Fruit fly (Drosophila melanogaster) whole organism, embryonic: Measurements from ENCODE around the gene Dlip1.

Experiments used
- Atf6 ChIP-seq: fragments of 200-800 bp; sonication (Bioruptor generic); IDR thresholded peaks from 2 replicates; pipeline ENCODE4 v1.3.6; 2022; ENCODE audit warnings: missing biosample characterization, missing genetic modification characterization
- CG10274 ChIP-seq: fragments of 200-800 bp; sonication (Bioruptor generic); optimal IDR thresholded peaks from 3 replicates; lab custom pipeline; 2017; ENCODE audit warnings: missing biosample characterization, mild to moderate bottlenecking, missing genetic modification characterization
- CG10959 ChIP-seq: fragments of 200-800 bp; sonication (Bioruptor generic); IDR thresholded peaks from 2 replicates; pipeline ENCODE4 v1.3.6; 2022; ENCODE audit warnings: missing biosample characterization, missing genetic modification characterization
- CG11456 ChIP-seq: fragments of 200-800 bp; sonication (Bioruptor generic); IDR thresholded peaks from 3 replicates; pipeline ENCODE4 v1.3.6; 2022; ENCODE audit warnings: missing biosample characterization, missing genetic modification characterization
- CG11504 ChIP-seq: fragments of 200-800 bp; sonication (Bioruptor generic); optimal IDR thresholded peaks from 3 replicates; lab custom pipeline; 2019; ENCODE audit warnings: missing biosample characterization, mild to moderate bottlenecking, missing genetic modification characterization, moderate library complexity
- CG14014 ChIP-seq: fragments of 200-800 bp; sonication (Bioruptor generic); IDR thresholded peaks from 2 replicates; pipeline ENCODE4 v1.3.6; 2022; ENCODE audit warnings: missing biosample characterization, missing genetic modification characterization
- CG14441 ChIP-seq: fragments of 200-800 bp; sonication (Bioruptor generic); IDR thresholded peaks from 2 replicates; pipeline ENCODE4 v1.3.6; 2022; ENCODE audit warnings: missing biosample characterization, missing genetic modification characterization
- CG18262 ChIP-seq: fragments of 200-800 bp; optimal IDR thresholded peaks from 3 replicates; lab custom pipeline; 2019; ENCODE audit warnings: missing biosample characterization, mild to moderate bottlenecking, missing genetic modification characterization, moderate library complexity
- CG30431 ChIP-seq: fragments of 200-800 bp; sonication (Bioruptor generic); optimal IDR thresholded peaks from 2 replicates; lab custom pipeline; 2017; ENCODE audit warnings: missing biosample characterization, missing genetic modification characterization
- CG32767 ChIP-seq: fragments of 200-800 bp; sonication (Bioruptor generic); IDR thresholded peaks from 2 replicates; pipeline ENCODE4 v1.3.6; 2022; ENCODE audit warnings: missing biosample characterization, missing genetic modification characterization
- CG3726 ChIP-seq: fragments of 200-800 bp; sonication (Bioruptor generic); IDR thresholded peaks from 3 replicates; pipeline ENCODE4, ENCODE4 v1.3.6; 2022; ENCODE audit warnings: missing biosample characterization, missing genetic modification characterization
- CG3847 ChIP-seq: fragments of 200-800 bp; sonication (Bioruptor generic); IDR thresholded peaks from 2 replicates; pipeline ENCODE4 v1.3.6; 2022; ENCODE audit warnings: missing biosample characterization, missing genetic modification characterization
- CG4360 ChIP-seq: fragments of 200-800 bp; sonication (Bioruptor generic); IDR thresholded peaks from 2 replicates; pipeline ENCODE4 v1.3.6; 2022; ENCODE audit warnings: missing biosample characterization, missing genetic modification characterization
- CG4820 ChIP-seq: fragments of 200-800 bp; sonication (Bioruptor generic); optimal IDR thresholded peaks from 3 replicates; lab custom pipeline; 2016; ENCODE audit warnings: missing biosample characterization, missing genetic modification characterization
- CG4854 ChIP-seq: fragments of 200-800 bp; sonication (Bioruptor generic); optimal IDR thresholded peaks from 2 replicates; lab custom pipeline; 2016; ENCODE audit warnings: missing biosample characterization, missing genetic modification characterization, inconsistent platforms
- CG5245 ChIP-seq: fragments of 200-800 bp; sonication (Bioruptor generic); optimal IDR thresholded peaks from 3 replicates; lab custom pipeline; 2016; ENCODE audit warnings: missing biosample characterization, missing genetic modification characterization
- CG6254 ChIP-seq: fragments of 200-800 bp; sonication (Bioruptor generic); optimal IDR thresholded peaks from 3 replicates; lab custom pipeline; 2017; ENCODE audit warnings: mild to moderate bottlenecking, missing biosample characterization, missing genetic modification reagents, missing genetic modification characterization
- CG6654 ChIP-seq: fragments of 200-800 bp; sonication (Bioruptor generic); optimal IDR thresholded peaks from 2 replicates; lab custom pipeline; 2017; ENCODE audit warnings: missing biosample characterization, mild to moderate bottlenecking, missing genetic modification characterization
- CG7357 ChIP-seq: fragments of 200-800 bp; sonication (Bioruptor generic); IDR thresholded peaks from 3 replicates; pipeline ENCODE4 v1.3.6; 2022; ENCODE audit warnings: missing biosample characterization, missing genetic modification characterization
- CG7786 ChIP-seq: fragments of 200-800 bp; sonication (Bioruptor generic); optimal IDR thresholded peaks from 2 replicates; lab custom pipeline; 2016; ENCODE audit warnings: missing biosample characterization, missing genetic modification characterization
- CG8359 ChIP-seq: fragments of 200-800 bp; sonication (Bioruptor generic); optimal IDR thresholded peaks from 2 replicates; lab custom pipeline; 2017; ENCODE audit warnings: missing biosample characterization, mild to moderate bottlenecking, missing genetic modification characterization, borderline replicate concordance
- CG8924 ChIP-seq: fragments of 200-800 bp; optimal IDR thresholded peaks from 3 replicates; lab custom pipeline; 2019; ENCODE audit warnings: missing biosample characterization, mild to moderate bottlenecking, missing genetic modification characterization, moderate library complexity
- CkIIα-i1 ChIP-seq: fragments of 200-800 bp; sonication (Bioruptor generic); IDR thresholded peaks from 2 replicates; pipeline ENCODE4 v1.3.6; 2022; ENCODE audit warnings: missing biosample characterization, missing genetic modification characterization
- CoRest ChIP-seq: fragments of 200-800 bp; sonication (Bioruptor generic); optimal IDR thresholded peaks from 3 replicates; lab custom pipeline; 2018; ENCODE audit warnings: missing biosample characterization, mild to moderate bottlenecking, missing genetic modification characterization, moderate library complexity
- D19B ChIP-seq: fragments of 200-800 bp; sonication (Bioruptor generic); optimal IDR thresholded peaks from 2 replicates; lab custom pipeline; 2017; ENCODE audit warnings: missing biosample characterization, mild to moderate bottlenecking, missing genetic modification characterization
- HLH4C ChIP-seq: fragments of 200-800 bp; sonication (Bioruptor generic); IDR thresholded peaks from 3 replicates; pipeline ENCODE4 v1.3.6; 2022; ENCODE audit warnings: missing biosample characterization, missing genetic modification characterization; ENCODE audit not compliant: partially characterized antibody
- HmgD ChIP-seq: fragments of 200-800 bp; sonication (Bioruptor generic); optimal IDR thresholded peaks from 3 replicates; lab custom pipeline; 2016; ENCODE audit warnings: missing biosample characterization, missing genetic modification characterization
- Med ChIP-seq: fragments of 200-800 bp; sonication (Bioruptor generic); peaks from one replicate; lab custom pipeline; 2016; ENCODE audit warnings: missing biosample characterization, missing genetic modification characterization, mild to moderate bottlenecking, inconsistent platforms, moderate library complexity
- NC2β ChIP-seq: fragments of 200-800 bp; sonication (Bioruptor generic); optimal IDR thresholded peaks from 2 replicates; lab custom pipeline; 2016; ENCODE audit warnings: missing biosample characterization, missing genetic modification characterization
- Neu2 ChIP-seq: fragments of 200-800 bp; sonication (Bioruptor generic); optimal IDR thresholded peaks from 3 replicates; lab custom pipeline; 2016; ENCODE audit warnings: missing biosample characterization, missing genetic modification characterization, borderline replicate concordance
- ato ChIP-seq: fragments of 200-800 bp; sonication (Bioruptor generic); IDR thresholded peaks from 2 replicates; pipeline ENCODE4 v1.3.6; 2022; ENCODE audit warnings: missing biosample characterization, missing genetic modification characterization; ENCODE audit not compliant: partially characterized antibody
- bab2 ChIP-seq: fragments of 200-800 bp; sonication (Bioruptor generic); optimal IDR thresholded peaks from 2 replicates; lab custom pipeline; 2016; ENCODE audit warnings: missing biosample characterization, missing genetic modification characterization
- br ChIP-seq: fragments of >200 bp; optimal IDR thresholded peaks from 2 replicates; lab custom pipeline; 2017
- bsh ChIP-seq, 2 experiments: fragments of 200-800 bp; sonication (Bioruptor generic); optimal IDR thresholded peaks; 2 replicates each; lab custom pipeline; 2017 to 2018; ENCODE audit warnings: mild to moderate bottlenecking in 2 of 2, missing biosample characterization in 2 of 2, missing genetic modification characterization in 2 of 2, moderate library complexity in 1 of 2
- cas ChIP-seq: fragments of 200-800 bp; sonication (Bioruptor generic); IDR thresholded peaks from 2 replicates; pipeline ENCODE4 v1.3.6; 2022; ENCODE audit warnings: missing biosample characterization, missing genetic modification characterization
- corto ChIP-seq: fragments of 200-800 bp; sonication (Bioruptor generic); optimal IDR thresholded peaks from 2 replicates; lab custom pipeline; 2016; ENCODE audit warnings: missing biosample characterization, mild to moderate bottlenecking, missing genetic modification characterization, moderate library complexity
- dmrt99B ChIP-seq: fragments of 200-800 bp; sonication (Bioruptor generic); optimal IDR thresholded peaks from 2 replicates; lab custom pipeline; 2018; ENCODE audit warnings: missing biosample characterization, mild to moderate bottlenecking, missing genetic modification characterization, moderate library complexity
- en ChIP-seq: fragments of 200-800 bp; sonication (Bioruptor generic); optimal IDR thresholded peaks from 2 replicates; lab custom pipeline; 2016; ENCODE audit warnings: missing biosample characterization, missing genetic modification characterization
- gce ChIP-seq: fragments of 200-800 bp; sonication (Bioruptor generic); IDR thresholded peaks from 3 replicates; pipeline ENCODE4 v1.3.6; 2022; ENCODE audit warnings: missing biosample characterization, missing genetic modification characterization
- hb ChIP-seq: fragments of 200-800 bp; sonication (Bioruptor generic); IDR thresholded peaks from 3 replicates; pipeline ENCODE4 v1.3.6; 2022; ENCODE audit warnings: missing biosample characterization, missing genetic modification characterization; ENCODE audit not compliant: partially characterized antibody
- lab ChIP-seq: fragments of 200-800 bp; sonication (Bioruptor generic); optimal IDR thresholded peaks from 3 replicates; lab custom pipeline; 2017; ENCODE audit warnings: missing biosample characterization, missing genetic modification characterization, mild to moderate bottlenecking, moderate library complexity, missing genetic modification reagents
- maf-S ChIP-seq: fragments of 200-800 bp; sonication (Bioruptor generic); optimal IDR thresholded peaks from 2 replicates; lab custom pipeline; 2016; ENCODE audit warnings: missing biosample characterization, missing genetic modification characterization
- mirr ChIP-seq: fragments of 200-800 bp; sonication (Bioruptor generic); optimal IDR thresholded peaks from 3 replicates; lab custom pipeline; 2018; ENCODE audit warnings: missing biosample characterization, mild to moderate bottlenecking, missing genetic modification characterization
- onecut ChIP-seq: fragments of 200-800 bp; sonication (Bioruptor generic); IDR thresholded peaks from 2 replicates; pipeline ENCODE4 v1.3.6; 2022; ENCODE audit warnings: missing biosample characterization, missing genetic modification characterization
- pb ChIP-seq: fragments of 200-800 bp; sonication (Bioruptor generic); optimal IDR thresholded peaks from 3 replicates; lab custom pipeline; 2016; ENCODE audit warnings: missing biosample characterization, missing genetic modification characterization
- sd ChIP-seq: fragments of 200-800 bp; sonication (Bioruptor generic); optimal IDR thresholded peaks from 3 replicates; lab custom pipeline; 2018; ENCODE audit warnings: missing biosample characterization, mild to moderate bottlenecking, missing genetic modification characterization, moderate library complexity
- slbo ChIP-seq: fragments of 200-800 bp; sonication (Bioruptor generic); IDR thresholded peaks from 2 replicates; pipeline ENCODE4 v1.3.6; 2022; ENCODE audit warnings: missing biosample characterization, missing genetic modification characterization
- stwl ChIP-seq: fragments of 200-800 bp; sonication (Bioruptor generic); optimal IDR thresholded peaks from 3 replicates; lab custom pipeline; 2018; ENCODE audit warnings: missing biosample characterization, mild to moderate bottlenecking, missing genetic modification characterization, moderate library complexity
- tx ChIP-seq: fragments of 200-800 bp; sonication (Bioruptor generic); optimal IDR thresholded peaks from 2 replicates; lab custom pipeline; 2016; ENCODE audit warnings: missing biosample characterization, missing genetic modification characterization
- vvl ChIP-seq: fragments of 200-800 bp; sonication (Bioruptor generic); IDR thresholded peaks from 2 replicates; pipeline ENCODE4 v1.3.6; 2022; ENCODE audit warnings: missing biosample characterization, missing genetic modification characterization
- wor ChIP-seq: fragments of 200-800 bp; sonication (Bioruptor generic); IDR thresholded peaks from 2 replicates; pipeline ENCODE4 v1.3.6; 2022; ENCODE audit warnings: missing biosample characterization, missing genetic modification characterization
- zen2 ChIP-seq: fragments of 200-800 bp; sonication (Bioruptor generic); IDR thresholded peaks from 3 replicates; pipeline ENCODE4 v1.3.6; 2022; ENCODE audit warnings: missing biosample characterization, missing genetic modification characterization; ENCODE audit not compliant: partially characterized antibody

Dlip1 gene

DNA sequence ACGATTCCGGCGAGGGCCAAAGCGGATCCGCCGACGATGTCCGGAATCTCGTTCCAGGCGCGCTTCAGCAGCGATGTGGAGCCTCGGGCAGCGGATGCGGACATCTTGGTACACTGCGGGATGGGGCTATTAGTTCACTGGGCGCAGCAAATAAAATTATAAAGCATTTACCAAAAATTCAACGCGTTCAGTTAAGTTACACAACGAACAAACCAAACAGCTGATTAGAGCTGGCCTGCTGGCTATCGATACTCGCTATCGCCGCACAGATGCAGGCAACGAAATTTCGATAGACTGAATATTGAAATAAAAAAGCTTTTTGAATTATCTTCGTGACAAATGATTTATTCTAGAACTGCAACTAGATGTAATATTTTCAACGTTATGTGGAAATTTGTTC is 1.3 kb downstream of the Dlip1 start, which contains the start of gene NdufA3 (continued):
- TF ChIP-seq CG3847 (GFP tag; lab: Robert Waterston, UW) (0 out of 2 replicates have a peak, but pooled peaks have one; percentile 5), Atf6 (GFP tag; lab: Robert Waterston, UW) (no peak), gce (GFP tag; lab: Robert Waterston, UW) (no peak), cas (GFP tag; lab: Robert Waterston, UW) (no peak), CG8924 (tag; lab: Kevin White, UChicago) (no peak), slbo (GFP tag; lab: Robert Waterston, UW) (peak; percentile 8; the same call in 1 of the 2 replicates), br (lab: Kevin White, UChicago) (no peak), ato (GFP tag; lab: Robert Waterston, UW) (peak; percentile 67; the same call in 1 of the 2 replicates), CG4854 (GFP tag; lab: Kevin White, UChicago) (no peak), CG7786 (GFP tag; lab: Kevin White, UChicago) (no peak), bab2 (no peak), dmrt99B (tag; lab: Kevin White, UChicago) (no peak), CG11504 (no peak), CG7357 (GFP tag; lab: Robert Waterston, UW) (no peak), CoRest (tag; lab: Kevin White, UChicago) (no peak), onecut (GFP tag; lab: Robert Waterston, UW) (no peak), maf-S (GFP tag; lab: Kevin White, UChicago) (no peak), corto (no peak), hb (GFP tag; lab: Robert Waterston, UW) (peak; percentile 81), CG8359 (GFP tag; lab: Kevin White, UChicago) (no peak), bsh (GFP tag; optimal IDR thresholded peaks at IDR 0.05; lab: Kevin White, UChicago) (no peak), lab (GFP tag; lab: Kevin White, UChicago) (no peak), CG14014 (no peak), stwl (tag; lab: Kevin White, UChicago) (peak; percentile 23), NC2β (GFP tag; lab: Kevin White, UChicago) (no peak), tx (no peak), CG5245 (no peak), wor (GFP tag; lab: Robert Waterston, UW) (no peak), vvl (GFP tag; lab: Robert Waterston, UW) (no peak), CkIIα-i1 (GFP tag; lab: Robert Waterston, UW) (no peak), Neu2 (GFP tag; lab: Kevin White, UChicago) (no peak), CG6254 (no peak), CG10959 (no peak), CG10274 (GFP tag; lab: Kevin White, UChicago) (no peak), CG30431 (GFP tag; lab: Kevin White, UChicago) (no peak), CG14441 (GFP tag; lab: Robert Waterston, UW) (no peak), CG3726 (no peak), en (GFP tag; lab: Kevin White, UChicago) (no peak), CG4360 (GFP tag; lab: Robert Waterston, UW) (no peak), pb (no peak), D19B (no peak), sd (no peak), CG32767 (GFP tag; lab: Robert Waterston, UW) (no peak), HLH4C (peak; percentile 78), CG4820 (no peak), zen2 (GFP tag; lab: Robert Waterston, UW) (peak; percentile 67; the same call in 2 of the 3 replicates), CG18262 (tag; lab: Kevin White, UChicago) (no peak), Med (peak; percentile 20), CG11456 (GFP tag; lab: Robert Waterston, UW) (no peak), CG6654 (no peak), mirr (GFP tag; lab: Kevin White, UChicago) (no peak), HmgD (GFP tag; lab: Kevin White, UChicago) (no peak)
